Worm (Caenorhabditis elegans) whole organism, L4 larva: ENCODE results near the gene twk-31.

Source experiments
- jun-1 ChIP-seq: fragments of 150-350 bp; optimal IDR thresholded peaks from 2 replicates; lab custom pipeline; 2014; ENCODE audit warnings: missing biosample characterization, missing genetic modification reagents, missing genetic modification characterization
- nhr-25 ChIP-seq: sonication (generic microtip); optimal IDR thresholded peaks from 2 replicates; lab custom pipeline; 2017; ENCODE audit warnings: missing genetic modification characterization, mild to moderate bottlenecking, missing compliant biosample characterization, antibody characterized with exemption, moderate library complexity, borderline replicate concordance; ENCODE audit not compliant: insufficient read depth
- sdz-12 ChIP-seq: fragments of 200-800 bp; sonication (Bioruptor generic); optimal IDR thresholded peaks from 2 replicates; lab custom pipeline; 2018; ENCODE audit warnings: mild to moderate bottlenecking, missing genetic modification characterization, missing compliant biosample characterization
- unc-62 ChIP-seq, 3 experiments: fragments of 150-350 bp in 1 of 3; sonication (generic microtip); optimal IDR thresholded peaks in 2 of 3; peaks in 1 of 3; 1 replicate in 1 of 3; 2 replicates in 2 of 3; lab custom pipeline; 2014 to 2017; ENCODE audit warnings: missing biosample characterization in 3 of 3, missing genetic modification characterization in 3 of 3, missing genetic modification reagents in 3 of 3, missing genotype in 1 of 3

ce11 chrIII:11381922-11382321, 28.6 kb upstream of the twk-31 start, which contains the start of gene subs-4:
- TF ChIP-seq sdz-12 (GFP tag; lab: Kevin White, UChicago) (no peak), jun-1 (tag; lab: Kevin White, UChicago) (no peak), unc-62 (GFP tag; optimal IDR thresholded peaks at IDR 0.05 in 1 of 2; lab: Kevin White, UChicago) (peak in 1 of 2 experiments; percentile 4), unc-62 (tag; optimal IDR thresholded peaks at IDR 0.05; lab: Kevin White, UChicago) (no peak), nhr-25 (no peak)
